Worm (Caenorhabditis elegans) whole organism, early embryonic: ENCODE data around the gene C52B11.5.

Experiments
- B0310.2 ChIP-seq: sonication (generic microtip); optimal IDR thresholded peaks from 2 replicates; lab custom pipeline; 2016; ENCODE audit warnings: mild to moderate bottlenecking, missing genetic modification characterization, missing compliant biosample characterization
- F13C5.2 ChIP-seq: sonication (generic microtip); optimal IDR thresholded peaks from 2 replicates; lab custom pipeline; 2017; ENCODE audit warnings: mild to moderate bottlenecking, missing genetic modification characterization, inconsistent platforms, missing compliant biosample characterization
- aly-1 ChIP-seq: sonication (generic microtip); optimal IDR thresholded peaks from 2 replicates; lab custom pipeline; 2016; ENCODE audit warnings: missing genetic modification characterization, missing compliant biosample characterization
- ama-1 ChIP-seq: fragments of 150-350 bp; optimal IDR thresholded peaks from 2 replicates; lab custom pipeline; 2014
- ceh-13 ChIP-seq: fragments of 200-800 bp; sonication (Bioruptor generic); optimal IDR thresholded peaks from 2 replicates; lab custom pipeline; 2018; ENCODE audit warnings: mild to moderate bottlenecking, missing genetic modification characterization, missing compliant biosample characterization
- ceh-36 ChIP-seq: sonication (generic microtip); optimal IDR thresholded peaks from 2 replicates; lab custom pipeline; 2016; ENCODE audit warnings: missing genetic modification characterization, inconsistent platforms, missing compliant biosample characterization
- ets-7 ChIP-seq: sonication (generic microtip); optimal IDR thresholded peaks from 2 replicates; lab custom pipeline; 2016; ENCODE audit warnings: missing genotype, missing genetic modification characterization, missing compliant biosample characterization
- flt-1 ChIP-seq: fragments of 200-800 bp; sonication (Bioruptor generic); IDR thresholded peaks from 2 replicates; pipeline ENCODE4 v1.3.6; 2022; ENCODE audit warnings: missing genetic modification characterization, missing compliant biosample characterization
- hmbx-1 ChIP-seq: sonication (generic microtip); optimal IDR thresholded peaks from 2 replicates; lab custom pipeline; 2016; ENCODE audit warnings: mild to moderate bottlenecking, missing genetic modification characterization, missing compliant biosample characterization
- hmg-4 ChIP-seq: fragments of 200-800 bp; sonication (Bioruptor generic); optimal IDR thresholded peaks from 2 replicates; lab custom pipeline; 2018; ENCODE audit warnings: mild to moderate bottlenecking, missing genetic modification characterization, missing compliant biosample characterization
- hnd-1 ChIP-seq: sonication (generic microtip); optimal IDR thresholded peaks from 2 replicates; lab custom pipeline; 2016; ENCODE audit warnings: missing genetic modification characterization, missing compliant biosample characterization
- pes-1 ChIP-seq: fragments of 200-800 bp; sonication (Bioruptor generic); IDR thresholded peaks from 2 replicates; pipeline ENCODE4 v1.3.6; 2022; ENCODE audit warnings: missing genetic modification reagents, missing genetic modification characterization, missing compliant biosample characterization
- scrt-1 ChIP-seq: fragments of 200-800 bp; sonication (Bioruptor generic); IDR thresholded peaks from 2 replicates; pipeline ENCODE4 v1.3.6; 2022; ENCODE audit warnings: missing genetic modification characterization, missing compliant biosample characterization
- sea-1 ChIP-seq: fragments of 200-800 bp; sonication (Bioruptor generic); conservative IDR thresholded peaks from 2 replicates; pipeline ENCODE4 v1.3.6; 2022; ENCODE audit warnings: missing genetic modification characterization, missing compliant biosample characterization
- tbx-11 ChIP-seq: fragments of 200-800 bp; sonication (Bioruptor generic); IDR thresholded peaks from 2 replicates; pipeline ENCODE4 v1.3.6; 2022; ENCODE audit warnings: missing genetic modification characterization, missing compliant biosample characterization
- tbx-37 ChIP-seq: fragments of 200-800 bp; sonication (Bioruptor generic); conservative IDR thresholded peaks from 2 replicates; pipeline ENCODE4 v1.3.6; 2022; ENCODE audit warnings: missing genetic modification reagents, missing genetic modification characterization, missing compliant biosample characterization
- tra-4 ChIP-seq: sonication (generic microtip); optimal IDR thresholded peaks from 2 replicates; lab custom pipeline; 2017; ENCODE audit warnings: missing genetic modification characterization, missing compliant biosample characterization

The C52B11.5 gene

ce11 chrX:1272539-1272938 is at the start of gene C52B11.5:
Gene C52B11.5, plus strand, starts transcription at chrX:1272788.
- TF ChIP-seq pes-1 (GFP tag; lab: Robert Waterston, UW) (no peak), ceh-13 (GFP tag; lab: Kevin White, UChicago) (no peak), tra-4 (no peak), sea-1 (no peak), flt-1 (GFP tag; lab: Robert Waterston, UW) (no peak), ama-1 (lab: Kevin White, UChicago) (no peak), B0310.2 (no peak), scrt-1 (GFP tag; lab: Robert Waterston, UW) (no peak), F13C5.2 (tag; lab: Kevin White, UChicago) (no peak), hnd-1 (no peak)

DNA sequence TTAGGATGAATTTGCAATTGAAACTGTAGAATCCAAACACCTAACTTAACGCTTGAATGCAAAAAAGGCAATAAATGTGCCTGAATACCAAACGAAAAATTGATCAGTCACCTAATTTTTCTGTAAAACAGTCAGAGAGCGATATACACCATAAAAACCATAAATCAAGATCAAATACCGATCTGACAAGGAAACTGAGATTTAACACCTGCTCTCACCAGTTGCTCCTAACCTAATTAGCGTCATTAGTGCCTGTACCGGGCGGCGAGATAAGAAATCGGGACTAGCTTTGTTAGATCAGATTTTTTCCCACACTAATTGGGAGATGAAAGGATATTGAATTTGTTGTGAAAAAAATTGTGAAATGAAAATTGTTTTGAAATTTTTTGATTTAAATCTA is 49.5 kb upstream of the C52B11.5 start:
- TF ChIP-seq scrt-1 (GFP tag; lab: Robert Waterston, UW) (no peak), tra-4 (no peak), aly-1 (tag; lab: Kevin White, UChicago) (no peak), hnd-1 (no peak), ama-1 (lab: Kevin White, UChicago) (no peak), pes-1 (GFP tag; lab: Robert Waterston, UW) (no peak), ets-7 (tag; lab: Kevin White, UChicago) (no peak), flt-1 (GFP tag; lab: Robert Waterston, UW) (no peak), sea-1 (no peak), hmbx-1 (tag; lab: Kevin White, UChicago) (no peak), F13C5.2 (tag; lab: Kevin White, UChicago) (no peak)

ce11 chrX:1223841-1224240 is 48.7 kb upstream of the C52B11.5 start:
- TF ChIP-seq F13C5.2 (tag; lab: Kevin White, UChicago), result no peak
- peak; percentile 21; the same call in 1 of the 2 replicates for TF ChIP-seq pes-1 (GFP tag; lab: Robert Waterston, UW)
- TF ChIP-seq ceh-36 (tag; lab: Kevin White, UChicago), result no peak
- no peak for TF ChIP-seq tbx-11 (GFP tag; lab: Robert Waterston, UW)
- TF ChIP-seq hmg-4 (GFP tag; lab: Kevin White, UChicago), result peak; percentile 56
- no peak for TF ChIP-seq ceh-13 (GFP tag; lab: Kevin White, UChicago)

DNA sequence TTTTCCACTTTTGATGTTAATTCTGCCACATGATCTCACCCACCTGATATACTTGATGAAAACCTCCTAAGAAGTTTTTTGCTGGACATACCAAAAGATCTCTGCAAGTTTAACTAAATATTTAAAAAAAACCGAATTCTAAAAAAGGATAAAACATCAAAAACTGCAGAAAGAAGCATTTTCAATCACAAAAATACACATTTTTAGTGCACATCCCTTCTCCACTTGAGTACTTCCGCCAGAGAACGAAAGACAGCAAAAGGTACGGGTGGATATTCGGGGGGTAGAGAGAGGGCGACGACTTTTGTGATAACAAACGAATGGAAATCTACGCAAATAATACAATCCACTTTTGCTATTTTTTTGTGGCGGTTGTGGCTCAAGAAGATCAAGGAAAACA is 41.9 kb upstream of the C52B11.5 start, which contains the start of gene C46H3.2:
C46H3.2 (minus strand) TSS at position 101 of the 400 bp plus-strand sequence.
- no peak for TF ChIP-seq tra-4
- TF ChIP-seq aly-1 (tag; lab: Kevin White, UChicago), result no peak
- TF ChIP-seq F13C5.2 (tag; lab: Kevin White, UChicago), result no peak
- no peak for TF ChIP-seq ets-7 (tag; lab: Kevin White, UChicago)
- TF ChIP-seq B0310.2, result no peak
- TF ChIP-seq ceh-13 (GFP tag; lab: Kevin White, UChicago), result no peak
- TF ChIP-seq sea-1, result no peak

ce11 chrX:1232074-1232473 is 40.5 kb upstream of the C52B11.5 start:
- TF ChIP-seq ceh-13 (GFP tag; lab: Kevin White, UChicago), result no peak
- no peak for TF ChIP-seq scrt-1 (GFP tag; lab: Robert Waterston, UW)
- no peak for TF ChIP-seq hnd-1
- TF ChIP-seq flt-1 (GFP tag; lab: Robert Waterston, UW), result no peak
- no peak for TF ChIP-seq F13C5.2 (tag; lab: Kevin White, UChicago)
- TF ChIP-seq sea-1, result no peak

ce11 chrX:1238803-1239202 is 33.8 kb upstream of the C52B11.5 start, which contains the start of gene C25G6.3:
Gene C25G6.3, minus strand, starts transcription at chrX:1238903.
- TF ChIP-seq ama-1 (lab: Kevin White, UChicago) (no peak), tra-4 (no peak), tbx-11 (GFP tag; lab: Robert Waterston, UW) (no peak), hnd-1 (no peak), flt-1 (GFP tag; lab: Robert Waterston, UW) (no peak), B0310.2 (no peak), aly-1 (tag; lab: Kevin White, UChicago) (no peak)

- no peak for TF ChIP-seq ceh-13 (GFP tag; lab: Kevin White, UChicago)
- no peak for TF ChIP-seq ama-1 (lab: Kevin White, UChicago)
- no peak for TF ChIP-seq tbx-37
- no peak for TF ChIP-seq tra-4
- TF ChIP-seq ceh-36 (tag; lab: Kevin White, UChicago), result no peak
- TF ChIP-seq hmbx-1 (tag; lab: Kevin White, UChicago), result no peak
- no peak for TF ChIP-seq sea-1
- TF ChIP-seq B0310.2, result no peak
- TF ChIP-seq scrt-1 (GFP tag; lab: Robert Waterston, UW), result no peak
- no peak for TF ChIP-seq tbx-11 (GFP tag; lab: Robert Waterston, UW)
- TF ChIP-seq aly-1 (tag; lab: Kevin White, UChicago), result no peak
- TF ChIP-seq flt-1 (GFP tag; lab: Robert Waterston, UW), result no peak
- TF ChIP-seq F13C5.2 (tag; lab: Kevin White, UChicago), result no peak
- TF ChIP-seq pes-1 (GFP tag; lab: Robert Waterston, UW), result no peak
- no peak for TF ChIP-seq ets-7 (tag; lab: Kevin White, UChicago)
- TF ChIP-seq hmg-4 (GFP tag; lab: Kevin White, UChicago), result no peak
- no peak for TF ChIP-seq hnd-1
Measured at ce11 chrX:1242763-1243162, 29.8 kb upstream of the C52B11.5 start.

ce11 chrX:1244235-1244634 is 28.4 kb upstream of the C52B11.5 start:
- no peak for TF ChIP-seq tra-4
- no peak for TF ChIP-seq flt-1 (GFP tag; lab: Robert Waterston, UW)
- TF ChIP-seq hmg-4 (GFP tag; lab: Kevin White, UChicago), result peak; percentile 30
- no peak for TF ChIP-seq aly-1 (tag; lab: Kevin White, UChicago)
